Fruit fly (Drosophila melanogaster) whole organism, embryonic: ENCODE results near the gene CG3149.
A peak's percentile ranks its signal among the peaks of the same experiment; 100 is the strongest.

ENCODE experiments used
- C15 ChIP-seq: fragments of 200-800 bp; sonication (Bioruptor generic); IDR thresholded peaks from 3 replicates; pipeline ENCODE4 v1.3.6; 2022; ENCODE audit warnings: missing biosample characterization, missing genetic modification characterization
- CG1024 ChIP-seq: fragments of 200-800 bp; sonication (Bioruptor generic); IDR thresholded peaks from 2 replicates; pipeline ENCODE4 v1.3.6; 2022; ENCODE audit warnings: missing biosample characterization, missing genetic modification characterization
- CG10321 ChIP-seq: fragments of 200-800 bp; sonication (Bioruptor generic); IDR thresholded peaks from 2 replicates; pipeline ENCODE4 v1.3.6; 2022; ENCODE audit warnings: missing biosample characterization, missing genetic modification characterization
- CG11085 ChIP-seq: fragments of 200-800 bp; sonication (Bioruptor generic); IDR thresholded peaks from 2 replicates; pipeline ENCODE4 v1.3.6; 2022; ENCODE audit warnings: missing biosample characterization, missing genetic modification characterization
- CG14014 ChIP-seq: fragments of 200-800 bp; sonication (Bioruptor generic); IDR thresholded peaks from 2 replicates; pipeline ENCODE4 v1.3.6; 2022; ENCODE audit warnings: missing biosample characterization, missing genetic modification characterization
- CG17186 ChIP-seq: fragments of 200-800 bp; sonication (Bioruptor generic); optimal IDR thresholded peaks from 3 replicates; lab custom pipeline; 2017; ENCODE audit warnings: missing biosample characterization, missing genetic modification reagents, missing genetic modification characterization
- CG17328 ChIP-seq: fragments of 200-800 bp; sonication (Bioruptor generic); IDR thresholded peaks from 2 replicates; pipeline ENCODE4 v1.3.6; 2022; ENCODE audit warnings: missing biosample characterization, missing genetic modification characterization
- CG18764 ChIP-seq: fragments of 200-800 bp; sonication (Bioruptor generic); optimal IDR thresholded peaks from 3 replicates; lab custom pipeline; 2016; ENCODE audit warnings: missing biosample characterization, missing genetic modification characterization
- CG2129 ChIP-seq: fragments of 200-800 bp; sonication (Bioruptor generic); IDR thresholded peaks from 2 replicates; pipeline ENCODE4 v1.3.6; 2022; ENCODE audit warnings: missing biosample characterization, missing genetic modification characterization; ENCODE audit not compliant: partially characterized antibody
- CG30403 ChIP-seq: fragments of 200-800 bp; sonication (Bioruptor generic); optimal IDR thresholded peaks from 3 replicates; lab custom pipeline; 2016; ENCODE audit warnings: missing biosample characterization, missing genetic modification characterization
- CG32767 ChIP-seq: fragments of 200-800 bp; sonication (Bioruptor generic); IDR thresholded peaks from 2 replicates; pipeline ENCODE4 v1.3.6; 2022; ENCODE audit warnings: missing biosample characterization, missing genetic modification characterization
- CG3995 ChIP-seq: fragments of 200-800 bp; sonication (Bioruptor generic); optimal IDR thresholded peaks from 3 replicates; lab custom pipeline; 2016; ENCODE audit warnings: missing biosample characterization, missing genetic modification characterization
- CG4617 ChIP-seq: fragments of 200-800 bp; sonication (Bioruptor generic); optimal IDR thresholded peaks from 3 replicates; lab custom pipeline; 2016; ENCODE audit warnings: missing biosample characterization, missing genetic modification characterization, borderline replicate concordance
- CG6175 ChIP-seq: fragments of 200-800 bp; sonication (Bioruptor generic); IDR thresholded peaks from 3 replicates; pipeline ENCODE4 v1.3.6; 2022; ENCODE audit warnings: missing biosample characterization, missing genetic modification characterization
- CG6765 ChIP-seq: fragments of 200-800 bp; sonication (Bioruptor generic); optimal IDR thresholded peaks from 3 replicates; lab custom pipeline; 2017; ENCODE audit warnings: missing biosample characterization, mild to moderate bottlenecking, missing genetic modification characterization
- CG6854 ChIP-seq: fragments of 200-800 bp; sonication (Bioruptor generic); optimal IDR thresholded peaks from 3 replicates; lab custom pipeline; 2017; ENCODE audit warnings: missing biosample characterization, mild to moderate bottlenecking, missing genetic modification characterization
- CG7357 ChIP-seq: fragments of 200-800 bp; sonication (Bioruptor generic); IDR thresholded peaks from 3 replicates; pipeline ENCODE4 v1.3.6; 2022; ENCODE audit warnings: missing biosample characterization, missing genetic modification characterization
- CG7786 ChIP-seq: fragments of 200-800 bp; sonication (Bioruptor generic); optimal IDR thresholded peaks from 2 replicates; lab custom pipeline; 2016; ENCODE audit warnings: missing biosample characterization, missing genetic modification characterization
- CG9609 ChIP-seq: fragments of 200-800 bp; sonication (Bioruptor generic); optimal IDR thresholded peaks from 3 replicates; lab custom pipeline; 2016; ENCODE audit warnings: missing biosample characterization, missing genetic modification characterization
- Deaf1 ChIP-seq: fragments of 200-800 bp; optimal IDR thresholded peaks from 3 replicates; lab custom pipeline; 2019; ENCODE audit warnings: missing biosample characterization, mild to moderate bottlenecking, missing genetic modification characterization, moderate library complexity
- Dfd ChIP-seq, 2 experiments: fragments of >200 bp; optimal IDR thresholded peaks; 2 replicates each; lab custom pipeline; 2017; ENCODE audit warnings: missing biosample characterization in 2 of 2, missing genetic modification characterization in 2 of 2
- HHEX ChIP-seq: fragments of 200-800 bp; sonication (Bioruptor generic); optimal IDR thresholded peaks from 3 replicates; lab custom pipeline; 2017; ENCODE audit warnings: missing biosample characterization, mild to moderate bottlenecking, missing genetic modification characterization, missing genetic modification reagents
- HLH3B ChIP-seq: fragments of 200-800 bp; sonication (Bioruptor generic); IDR thresholded peaks from 2 replicates; pipeline ENCODE4 v1.3.6; 2022; ENCODE audit warnings: missing biosample characterization, missing genetic modification characterization
- Jarid2 ChIP-seq: fragments of 200-800 bp; sonication (Bioruptor generic); optimal IDR thresholded peaks from 3 replicates; lab custom pipeline; 2017; ENCODE audit warnings: mild to moderate bottlenecking, missing biosample characterization, missing genetic modification reagents, missing genetic modification characterization
- Lpt ChIP-seq: fragments of >200 bp; optimal IDR thresholded peaks from 2 replicates; lab custom pipeline; 2018; ENCODE audit warnings: missing biosample characterization, missing genetic modification characterization
- MESR4 ChIP-seq: fragments of 200-800 bp; sonication (Bioruptor generic); optimal IDR thresholded peaks from 2 replicates; lab custom pipeline; 2018; ENCODE audit warnings: missing biosample characterization, mild to moderate bottlenecking, missing genetic modification characterization, moderate library complexity
- Max ChIP-seq: fragments of 200-800 bp; sonication (Bioruptor generic); optimal IDR thresholded peaks from 2 replicates; lab custom pipeline; 2016; ENCODE audit warnings: missing biosample characterization, mild to moderate bottlenecking, missing genetic modification characterization
- NfI ChIP-seq: fragments of 200-800 bp; sonication (Bioruptor generic); optimal IDR thresholded peaks from 3 replicates; lab custom pipeline; 2018; ENCODE audit warnings: missing biosample characterization, mild to moderate bottlenecking, missing genetic modification characterization, moderate library complexity
- Optix ChIP-seq: fragments of 200-800 bp; sonication (Bioruptor generic); IDR thresholded peaks from 3 replicates; pipeline ENCODE4 v1.3.6; 2022; ENCODE audit warnings: missing biosample characterization, missing genetic modification characterization
- Scr ChIP-seq: fragments of 200-800 bp; sonication (Bioruptor generic); IDR thresholded peaks from 2 replicates; pipeline ENCODE4 v1.3.6; 2022; ENCODE audit warnings: missing biosample characterization, missing genetic modification characterization; ENCODE audit not compliant: partially characterized antibody
- TFAM ChIP-seq: fragments of 200-800 bp; sonication (Bioruptor generic); optimal IDR thresholded peaks from 2 replicates; lab custom pipeline; 2017; ENCODE audit warnings: missing biosample characterization, missing genetic modification characterization, inconsistent platforms
- Usf ChIP-seq: fragments of 200-800 bp; sonication (Bioruptor generic); optimal IDR thresholded peaks from 2 replicates; lab custom pipeline; 2017; ENCODE audit warnings: missing genotype, missing biosample characterization, missing genetic modification characterization
- ap ChIP-seq: fragments of 200-800 bp; sonication (Bioruptor generic); IDR thresholded peaks from 2 replicates; pipeline ENCODE4 v1.3.6; 2022; ENCODE audit warnings: missing biosample characterization, missing genetic modification characterization
- ato ChIP-seq: fragments of 200-800 bp; sonication (Bioruptor generic); IDR thresholded peaks from 2 replicates; pipeline ENCODE4 v1.3.6; 2022; ENCODE audit warnings: missing biosample characterization, missing genetic modification characterization; ENCODE audit not compliant: partially characterized antibody
- crc ChIP-seq: fragments of 200-800 bp; sonication (Bioruptor generic); optimal IDR thresholded peaks from 2 replicates; lab custom pipeline; 2016; ENCODE audit warnings: missing biosample characterization, missing genetic modification characterization
- croc ChIP-seq: fragments of 200-800 bp; sonication (Bioruptor generic); conservative IDR thresholded peaks from 3 replicates; pipeline ENCODE4 v1.3.6; 2022; ENCODE audit warnings: missing biosample characterization, missing genetic modification characterization
- crp ChIP-seq, 2 experiments: fragments of 200-800 bp; sonication (Bioruptor generic); optimal IDR thresholded peaks; 2 replicates in 1 of 2; 3 replicates in 1 of 2; lab custom pipeline; 2017; ENCODE audit warnings: missing biosample characterization in 2 of 2, missing genetic modification characterization in 2 of 2, mild to moderate bottlenecking in 1 of 2, moderate library complexity in 1 of 2
- dimm ChIP-seq: fragments of 200-800 bp; sonication (Bioruptor generic); IDR thresholded peaks from 2 replicates; pipeline ENCODE4 v1.3.6; 2022; ENCODE audit warnings: missing biosample characterization, missing genetic modification characterization
- dysf ChIP-seq: fragments of 200-800 bp; sonication (Bioruptor generic); IDR thresholded peaks from 3 replicates; pipeline ENCODE4 v1.3.6; 2022; ENCODE audit warnings: missing biosample characterization, missing genetic modification characterization
- en ChIP-seq: fragments of 200-800 bp; sonication (Bioruptor generic); optimal IDR thresholded peaks from 2 replicates; lab custom pipeline; 2016; ENCODE audit warnings: missing biosample characterization, missing genetic modification characterization
- fd64A ChIP-seq: fragments of 200-800 bp; sonication (Bioruptor generic); optimal IDR thresholded peaks from 3 replicates; lab custom pipeline; 2018; ENCODE audit warnings: missing biosample characterization, mild to moderate bottlenecking, missing genetic modification characterization
- hb ChIP-seq: fragments of 200-800 bp; sonication (Bioruptor generic); IDR thresholded peaks from 3 replicates; pipeline ENCODE4 v1.3.6; 2022; ENCODE audit warnings: missing biosample characterization, missing genetic modification characterization; ENCODE audit not compliant: partially characterized antibody
- nerfin-1 ChIP-seq: fragments of 200-800 bp; sonication (Bioruptor generic); optimal IDR thresholded peaks from 3 replicates; lab custom pipeline; 2019; ENCODE audit warnings: missing biosample characterization, mild to moderate bottlenecking, missing genetic modification characterization, moderate library complexity
- nmo ChIP-seq: fragments of 200-800 bp; sonication (Bioruptor generic); optimal IDR thresholded peaks from 2 replicates; lab custom pipeline; 2018; ENCODE audit warnings: missing biosample characterization, mild to moderate bottlenecking, missing genetic modification characterization, moderate library complexity
- pan ChIP-seq, 4 experiments: fragments of >200 bp in 3 of 4; fragments of 200-800 bp in 1 of 4; sonication (Bioruptor generic) in 1 of 4; optimal IDR thresholded peaks in 3 of 4; IDR thresholded peaks in 1 of 4; 2 replicates each; pipeline versions ENCODE4 v1.3.6 to Lab custom; 2017 to 2022; ENCODE audit warnings: missing biosample characterization in 2 of 4, missing genetic modification characterization in 2 of 4, mixed read lengths in 1 of 4
- run ChIP-seq: fragments of 200-800 bp; sonication (Bioruptor generic); optimal IDR thresholded peaks from 3 replicates; lab custom pipeline; 2018; ENCODE audit warnings: missing biosample characterization, mild to moderate bottlenecking, missing genetic modification characterization
- so ChIP-seq: fragments of 200-800 bp; sonication (Bioruptor generic); IDR thresholded peaks from 3 replicates; pipeline ENCODE4 v1.3.6; 2022; ENCODE audit warnings: missing biosample characterization, missing genetic modification characterization
- tap ChIP-seq: fragments of 200-800 bp; optimal IDR thresholded peaks from 3 replicates; lab custom pipeline; 2019; ENCODE audit warnings: missing biosample characterization, mild to moderate bottlenecking, missing genetic modification characterization, moderate library complexity
- tgo ChIP-seq: fragments of 200-800 bp; sonication (Bioruptor generic); IDR thresholded peaks from 3 replicates; pipeline ENCODE4 v1.3.6; 2022; ENCODE audit warnings: missing biosample characterization, missing genetic modification characterization
- tll ChIP-seq, 2 experiments: fragments of 200-800 bp in 1 of 2; fragments of >200 bp in 1 of 2; sonication (Bioruptor generic) in 1 of 2; optimal IDR thresholded peaks; 2 replicates each; lab custom pipeline; 2017 to 2019; ENCODE audit warnings: missing biosample characterization in 2 of 2, missing genetic modification characterization in 2 of 2, mild to moderate bottlenecking in 1 of 2, moderate library complexity in 1 of 2

The CG3149 gene

dm6 chrX:5705899-5706312 is 10.9 kb upstream of the CG3149 start (continued):
- TF ChIP-seq croc (GFP tag; lab: Robert Waterston, UW) (peak; percentile 77; the same call in 2 of the 3 replicates), pan (optimal IDR thresholded peaks at IDR 0.05; lab: Kevin White, UChicago) (no peak), pan (GFP tag; optimal IDR thresholded peaks at IDR 0.05 in 1 of 2, IDR thresholded peaks at IDR 0.05 in 1 of 2) (peak in 1 of 2 experiments; percentile 95), CG14014 (peak; percentile 89), CG17186 (peak; percentile 11), NfI (GFP tag; lab: Kevin White, UChicago) (peak; percentile 67), Scr (no peak), fd64A (GFP tag; lab: Kevin White, UChicago) (peak; percentile 47), CG32767 (GFP tag; lab: Robert Waterston, UW) (peak; percentile 84), CG3995 (no peak), HLH3B (GFP tag; lab: Robert Waterston, UW) (peak; percentile 90), Lpt (GFP tag; lab: Kevin White, UChicago) (no peak), TFAM (GFP tag; lab: Kevin White, UChicago) (no peak), CG17328 (GFP tag; lab: Robert Waterston, UW) (peak; percentile 77), C15 (GFP tag; lab: Robert Waterston, UW) (peak; percentile 78; the same call in 2 of the 3 replicates), tgo (GFP tag; lab: Robert Waterston, UW) (peak; percentile 93), hb (GFP tag; lab: Robert Waterston, UW) (no peak), Deaf1 (tag; lab: Kevin White, UChicago) (peak; percentile 82), run (peak; percentile 74), nerfin-1 (tag; lab: Kevin White, UChicago) (peak; percentile 62), ap (GFP tag; lab: Robert Waterston, UW) (peak; percentile 80), tap (tag; lab: Kevin White, UChicago) (peak; percentile 88), CG30403 (GFP tag; lab: Kevin White, UChicago) (peak; percentile 83), Dfd (GFP tag; optimal IDR thresholded peaks at IDR 0.05; lab: Kevin White, UChicago) (no peak), dysf (GFP tag; lab: Robert Waterston, UW) (peak; percentile 96), crp (GFP tag; optimal IDR thresholded peaks at IDR 0.05; lab: Kevin White, UChicago) (peak in 1 of 2 experiments; percentile 25), Usf (GFP tag; lab: Kevin White, UChicago) (no peak), nmo (GFP tag; lab: Kevin White, UChicago) (peak; percentile 79), Jarid2 (peak; percentile 64), CG2129 (GFP tag; lab: Robert Waterston, UW) (no peak), Max (peak; percentile 73), CG6765 (GFP tag; lab: Kevin White, UChicago) (peak; percentile 68), crc (GFP tag; lab: Kevin White, UChicago) (peak; percentile 37), MESR4 (no peak), HHEX (GFP tag; lab: Kevin White, UChicago) (peak; percentile 87), Optix (GFP tag; lab: Robert Waterston, UW) (peak; percentile 86), CG11085 (GFP tag; lab: Robert Waterston, UW) (peak; percentile 88), CG4617 (GFP tag; lab: Kevin White, UChicago) (peak; percentile 31), CG18764 (GFP tag; lab: Kevin White, UChicago) (peak; percentile 58), CG6175 (GFP tag; lab: Robert Waterston, UW) (peak; percentile 89), CG6854 (GFP tag; lab: Kevin White, UChicago) (peak; percentile 82), CG7786 (GFP tag; lab: Kevin White, UChicago) (peak; percentile 41), en (GFP tag; lab: Kevin White, UChicago) (no peak), CG9609 (GFP tag; lab: Kevin White, UChicago) (peak; percentile 29), CG7357 (GFP tag; lab: Robert Waterston, UW) (peak; percentile 86), CG1024 (peak; percentile 77), tll (GFP tag; optimal IDR thresholded peaks at IDR 0.05; lab: Kevin White, UChicago) (no peak), so (GFP tag; lab: Robert Waterston, UW) (peak; percentile 92), ato (no peak), CG10321 (GFP tag; lab: Robert Waterston, UW) (peak; percentile 42; the same call in 1 of the 2 replicates), dimm (GFP tag; lab: Robert Waterston, UW) (peak; percentile 63; the same call in 1 of the 2 replicates)
